Fruit fly (Drosophila melanogaster) whole organism, embryonic: ENCODE measurements around the gene CG9706.

ENCODE experiments used
- Atf3 ChIP-seq: fragments of 200-800 bp; sonication (Bioruptor generic); optimal IDR thresholded peaks from 3 replicates; lab custom pipeline; 2016; ENCODE audit warnings: missing biosample characterization, missing genetic modification characterization
- B-H1 ChIP-seq: fragments of 200-800 bp; sonication (Bioruptor generic); IDR thresholded peaks from 3 replicates; pipeline ENCODE4 v1.3.6; 2022; ENCODE audit warnings: missing biosample characterization, missing genetic modification characterization
- B-H2 ChIP-seq: fragments of 200-800 bp; sonication (Bioruptor generic); optimal IDR thresholded peaks from 2 replicates; lab custom pipeline; 2018; ENCODE audit warnings: missing biosample characterization, mild to moderate bottlenecking, missing genetic modification characterization
- CG10543 ChIP-seq: fragments of 200-800 bp; sonication (Bioruptor generic); optimal IDR thresholded peaks from 3 replicates; lab custom pipeline; 2017; ENCODE audit warnings: missing biosample characterization, mild to moderate bottlenecking, missing genetic modification characterization, moderate library complexity
- CG12391 ChIP-seq: fragments of 200-800 bp; sonication (Bioruptor generic); optimal IDR thresholded peaks from 3 replicates; lab custom pipeline; 2018; ENCODE audit warnings: missing biosample characterization, mild to moderate bottlenecking, missing genetic modification characterization, moderate library complexity
- CG14441 ChIP-seq: fragments of 200-800 bp; sonication (Bioruptor generic); IDR thresholded peaks from 2 replicates; pipeline ENCODE4 v1.3.6; 2022; ENCODE audit warnings: missing biosample characterization, missing genetic modification characterization
- CG1529 ChIP-seq: fragments of 200-800 bp; sonication (Bioruptor generic); optimal IDR thresholded peaks from 3 replicates; lab custom pipeline; 2018; ENCODE audit warnings: missing biosample characterization, missing genetic modification characterization
- CG15601 ChIP-seq: fragments of 200-800 bp; sonication (Bioruptor generic); optimal IDR thresholded peaks from 3 replicates; lab custom pipeline; 2019; ENCODE audit warnings: missing biosample characterization, mild to moderate bottlenecking, missing genetic modification characterization, moderate library complexity
- CG17829 ChIP-seq: fragments of 200-800 bp; optimal IDR thresholded peaks from 2 replicates; lab custom pipeline; 2019; ENCODE audit warnings: missing biosample characterization, mild to moderate bottlenecking, missing genetic modification characterization, moderate library complexity
- CG3065 ChIP-seq: fragments of 200-800 bp; sonication (Bioruptor generic); optimal IDR thresholded peaks from 2 replicates; lab custom pipeline; 2016; ENCODE audit warnings: missing biosample characterization, missing genetic modification characterization
- CG31365 ChIP-seq: fragments of 200-800 bp; sonication (Bioruptor generic); optimal IDR thresholded peaks from 2 replicates; lab custom pipeline; 2018; ENCODE audit warnings: missing biosample characterization, mild to moderate bottlenecking, missing genetic modification characterization
- CG3838 ChIP-seq: fragments of 200-800 bp; sonication (Bioruptor generic); optimal IDR thresholded peaks from 3 replicates; lab custom pipeline; 2016; ENCODE audit warnings: missing biosample characterization, missing genetic modification characterization
- CG4424 ChIP-seq: fragments of 200-800 bp; sonication (Bioruptor generic); optimal IDR thresholded peaks from 3 replicates; lab custom pipeline; 2016; ENCODE audit warnings: missing biosample characterization, missing genetic modification characterization
- CG5245 ChIP-seq: fragments of 200-800 bp; sonication (Bioruptor generic); optimal IDR thresholded peaks from 3 replicates; lab custom pipeline; 2016; ENCODE audit warnings: missing biosample characterization, missing genetic modification characterization
- CG7928 ChIP-seq: fragments of 200-800 bp; sonication (Bioruptor generic); optimal IDR thresholded peaks from 2 replicates; lab custom pipeline; 2017; ENCODE audit warnings: missing biosample characterization, mild to moderate bottlenecking, missing genetic modification characterization
- CG8281 ChIP-seq: fragments of 200-800 bp; sonication (Bioruptor generic); optimal IDR thresholded peaks from 2 replicates; lab custom pipeline; 2018; ENCODE audit warnings: missing biosample characterization, mild to moderate bottlenecking, missing genetic modification characterization, moderate library complexity
- CG9727 ChIP-seq: fragments of 200-800 bp; sonication (Bioruptor generic); optimal IDR thresholded peaks from 3 replicates; lab custom pipeline; 2017; ENCODE audit warnings: missing biosample characterization, mild to moderate bottlenecking, missing genetic modification characterization
- CG9817 ChIP-seq: fragments of 200-800 bp; sonication (Bioruptor generic); optimal IDR thresholded peaks from 2 replicates; lab custom pipeline; 2018; ENCODE audit warnings: missing biosample characterization, mild to moderate bottlenecking, missing genetic modification characterization, moderate library complexity
- CG9932 ChIP-seq: fragments of 200-800 bp; sonication (Bioruptor generic); IDR thresholded peaks from 2 replicates; pipeline ENCODE4 v1.3.6; 2022; ENCODE audit warnings: missing biosample characterization, missing genetic modification characterization
- CTCF ChIP-seq: fragments of 200-800 bp; sonication (Bioruptor generic); optimal IDR thresholded peaks from 2 replicates; lab custom pipeline; 2017; ENCODE audit warnings: missing biosample characterization, mild to moderate bottlenecking, missing genetic modification characterization, moderate library complexity
- Hr78 ChIP-seq, 2 experiments: fragments of 200-800 bp in 1 of 2; fragments of >200 bp in 1 of 2; sonication (Bioruptor generic) in 1 of 2; optimal IDR thresholded peaks; 2 replicates each; lab custom pipeline; 2017 to 2019; ENCODE audit warnings: missing biosample characterization in 2 of 2, missing genetic modification characterization in 2 of 2, mild to moderate bottlenecking in 1 of 2, moderate library complexity in 1 of 2
- MBD-R2 ChIP-seq: fragments of 200-800 bp; sonication (Bioruptor generic); IDR thresholded peaks from 2 replicates; pipeline ENCODE4 v1.3.6; 2022; ENCODE audit warnings: missing biosample characterization, missing genetic modification characterization
- Nf-YC ChIP-seq: fragments of 200-800 bp; optimal IDR thresholded peaks from 3 replicates; lab custom pipeline; 2019; ENCODE audit warnings: missing biosample characterization, mild to moderate bottlenecking, missing genetic modification characterization, moderate library complexity
- Six4 ChIP-seq: fragments of 200-800 bp; sonication (Bioruptor generic); optimal IDR thresholded peaks from 2 replicates; lab custom pipeline; 2016; ENCODE audit warnings: missing biosample characterization, missing genetic modification characterization
- Taf1 ChIP-seq: fragments of 200-800 bp; sonication (Bioruptor generic); IDR thresholded peaks from 2 replicates; pipeline ENCODE4 v1.3.6; 2022; ENCODE audit warnings: missing biosample characterization, missing genetic modification characterization
- Vsx1 ChIP-seq: fragments of 200-800 bp; sonication (Bioruptor generic); optimal IDR thresholded peaks from 2 replicates; lab custom pipeline; 2017; ENCODE audit warnings: missing biosample characterization, mild to moderate bottlenecking, missing genetic modification characterization, missing genetic modification reagents
- bab2 ChIP-seq: fragments of 200-800 bp; sonication (Bioruptor generic); optimal IDR thresholded peaks from 2 replicates; lab custom pipeline; 2016; ENCODE audit warnings: missing biosample characterization, missing genetic modification characterization
- bowl ChIP-seq: fragments of 200-800 bp; sonication (Bioruptor generic); IDR thresholded peaks from 2 replicates; pipeline ENCODE4 v1.3.6; 2022; ENCODE audit warnings: missing biosample characterization, missing genetic modification characterization
- cato ChIP-seq: fragments of 200-800 bp; sonication (Bioruptor generic); optimal IDR thresholded peaks from 2 replicates; lab custom pipeline; 2016; ENCODE audit warnings: missing biosample characterization, missing genetic modification characterization, borderline replicate concordance
- cg ChIP-seq: fragments of 200-800 bp; sonication (Bioruptor generic); optimal IDR thresholded peaks from 3 replicates; lab custom pipeline; 2019; ENCODE audit warnings: missing biosample characterization, mild to moderate bottlenecking, missing genetic modification characterization, moderate library complexity
- corto ChIP-seq: fragments of 200-800 bp; sonication (Bioruptor generic); optimal IDR thresholded peaks from 2 replicates; lab custom pipeline; 2016; ENCODE audit warnings: missing biosample characterization, mild to moderate bottlenecking, missing genetic modification characterization, moderate library complexity
- dm ChIP-seq: fragments of 200-800 bp; sonication (Bioruptor generic); optimal IDR thresholded peaks from 3 replicates; lab custom pipeline; 2016; ENCODE audit warnings: missing biosample characterization, missing genetic modification characterization
- dmrt11E ChIP-seq: fragments of 200-800 bp; sonication (Bioruptor generic); optimal IDR thresholded peaks from 3 replicates; lab custom pipeline; 2018; ENCODE audit warnings: missing biosample characterization, mild to moderate bottlenecking, missing genetic modification characterization, moderate library complexity
- dysf ChIP-seq: fragments of 200-800 bp; sonication (Bioruptor generic); IDR thresholded peaks from 3 replicates; pipeline ENCODE4 v1.3.6; 2022; ENCODE audit warnings: missing biosample characterization, missing genetic modification characterization
- eve ChIP-seq, 2 experiments: fragments of >200 bp; optimal IDR thresholded peaks; 2 replicates each; lab custom pipeline; 2017; ENCODE audit warnings: missing biosample characterization in 2 of 2, missing genetic modification characterization in 2 of 2
- exex ChIP-seq: fragments of 200-800 bp; sonication (Bioruptor generic); optimal IDR thresholded peaks from 4 replicates; lab custom pipeline; 2018; ENCODE audit warnings: missing biosample characterization, mild to moderate bottlenecking, missing genetic modification characterization, moderate library complexity
- gsb-n ChIP-seq: fragments of 200-800 bp; sonication (Bioruptor generic); optimal IDR thresholded peaks from 3 replicates; lab custom pipeline; 2018; ENCODE audit warnings: missing biosample characterization, mild to moderate bottlenecking, missing genetic modification characterization
- ind ChIP-seq: fragments of 200-800 bp; sonication (Bioruptor generic); optimal IDR thresholded peaks from 3 replicates; lab custom pipeline; 2016; ENCODE audit warnings: missing biosample characterization, missing genetic modification characterization
- lab ChIP-seq: fragments of 200-800 bp; sonication (Bioruptor generic); optimal IDR thresholded peaks from 3 replicates; lab custom pipeline; 2017; ENCODE audit warnings: missing biosample characterization, missing genetic modification characterization, mild to moderate bottlenecking, moderate library complexity, missing genetic modification reagents
- onecut ChIP-seq: fragments of 200-800 bp; sonication (Bioruptor generic); IDR thresholded peaks from 2 replicates; pipeline ENCODE4 v1.3.6; 2022; ENCODE audit warnings: missing biosample characterization, missing genetic modification characterization
- phol ChIP-seq: fragments of 200-800 bp; sonication (Bioruptor generic); optimal IDR thresholded peaks from 3 replicates; lab custom pipeline; 2018; ENCODE audit warnings: missing biosample characterization, mild to moderate bottlenecking, missing genetic modification characterization, moderate library complexity
- prd ChIP-seq, 3 experiments: fragments of >200 bp in 2 of 3; fragments of 200-800 bp in 1 of 3; sonication (Bioruptor generic) in 1 of 3; optimal IDR thresholded peaks in 2 of 3; IDR thresholded peaks in 1 of 3; 2 replicates in 2 of 3; 3 replicates in 1 of 3; pipeline versions ENCODE4 v1.3.6 to Lab custom; 2017 to 2022; ENCODE audit warnings: missing biosample characterization in 1 of 3, missing genetic modification characterization in 1 of 3
- sens-2 ChIP-seq: fragments of 200-800 bp; sonication (Bioruptor generic); IDR thresholded peaks from 2 replicates; pipeline ENCODE4 v1.3.6; 2022; ENCODE audit warnings: missing biosample characterization, missing genetic modification characterization
- sisA ChIP-seq: fragments of 200-800 bp; sonication (Bioruptor generic); IDR thresholded peaks from 2 replicates; pipeline ENCODE4 v1.3.6; 2022; ENCODE audit warnings: missing biosample characterization, missing genetic modification characterization
- sug ChIP-seq: fragments of 200-800 bp; optimal IDR thresholded peaks from 2 replicates; lab custom pipeline; 2019; ENCODE audit warnings: missing biosample characterization, mild to moderate bottlenecking, missing genetic modification characterization, moderate library complexity
- tgo ChIP-seq: fragments of 200-800 bp; sonication (Bioruptor generic); IDR thresholded peaks from 3 replicates; pipeline ENCODE4 v1.3.6; 2022; ENCODE audit warnings: missing biosample characterization, missing genetic modification characterization
- ttk ChIP-seq: fragments of 200-800 bp; sonication (Bioruptor generic); IDR thresholded peaks from 2 replicates; pipeline ENCODE4 v2.1.2; 2022; ENCODE audit warnings: missing biosample characterization, missing genetic modification characterization

The CG9706 gene

dm6 chr3L:16765647-16766628, 16.9 kb upstream of the CG9706 start, which contains the start of gene Nrt (continued):
- TF ChIP-seq Taf1, result peak; percentile 49; the same call in 1 of the 2 replicates
- TF ChIP-seq corto (GFP tag; lab: Kevin White, UChicago), result peak; percentile 4
- TF ChIP-seq exex (tag; lab: Kevin White, UChicago), result peak; percentile 9
- peak; percentile 67 for TF ChIP-seq CG17829 (tag; lab: Kevin White, UChicago)
- peak; percentile 33 for TF ChIP-seq CG1529 (GFP tag; lab: Kevin White, UChicago)
- TF ChIP-seq cg, result peak; percentile 78
- 0 out of 2 replicates have a peak, but pooled peaks have one; percentile 12 for TF ChIP-seq CG14441 (GFP tag; lab: Robert Waterston, UW)
- peak; percentile 26; the same call in 1 of the 2 replicates for TF ChIP-seq MBD-R2 (GFP tag; lab: Robert Waterston, UW)
- TF ChIP-seq sens-2 (GFP tag; lab: Robert Waterston, UW), result 0 out of 2 replicates have a peak, but pooled peaks have one; percentile 20
- peak; percentile 53 for TF ChIP-seq B-H2
- TF ChIP-seq dmrt11E (tag; lab: Kevin White, UChicago), result peak; percentile 74
- no peak for TF ChIP-seq dm
- peak in 1 of 2 experiments; percentile 21 for TF ChIP-seq Hr78 (GFP tag; optimal IDR thresholded peaks at IDR 0.05; lab: Kevin White, UChicago)
- peak; percentile 56 for TF ChIP-seq Vsx1 (GFP tag; lab: Kevin White, UChicago)
- TF ChIP-seq CG3065 (GFP tag; lab: Kevin White, UChicago), result no peak
- no peak for TF ChIP-seq CG3838
- TF ChIP-seq onecut (GFP tag; lab: Robert Waterston, UW), result peak; percentile 33; the same call in 1 of the 2 replicates
- peak; percentile 82 for TF ChIP-seq CG12391
- 0 out of 3 replicates have a peak, but pooled peaks have one; percentile 43 for TF ChIP-seq dysf (GFP tag; lab: Robert Waterston, UW)
- no peak for TF ChIP-seq prd (optimal IDR thresholded peaks at IDR 0.05; lab: Kevin White, UChicago)
- TF ChIP-seq prd (GFP tag; IDR thresholded peaks at IDR 0.05; lab: Robert Waterston, UW), result peak; percentile 66
- TF ChIP-seq Six4, result peak; percentile 21
- TF ChIP-seq phol, result peak; percentile 57
- TF ChIP-seq CG15601 (tag; lab: Kevin White, UChicago), result peak; percentile 67
- TF ChIP-seq CG10543, result peak; percentile 60
- TF ChIP-seq cato (GFP tag; lab: Kevin White, UChicago), result no peak
- TF ChIP-seq sisA (GFP tag; lab: Robert Waterston, UW), result peak; percentile 14; the same call in 1 of the 2 replicates
- TF ChIP-seq bab2 (GFP tag; lab: Kevin White, UChicago), result no peak
- no peak for TF ChIP-seq Atf3 (GFP tag; lab: Kevin White, UChicago)
- TF ChIP-seq B-H1 (GFP tag; lab: Robert Waterston, UW), result no peak
- TF ChIP-seq lab (GFP tag; lab: Kevin White, UChicago), result peak; percentile 80
- peak; percentile 17 for TF ChIP-seq CTCF
- TF ChIP-seq eve (GFP tag; optimal IDR thresholded peaks at IDR 0.05; lab: Kevin White, UChicago), result peak in 1 of 2 experiments; percentile 89
- TF ChIP-seq CG5245 (GFP tag; lab: Kevin White, UChicago), result no peak
- peak; percentile 44; the same call in 1 of the 3 replicates for TF ChIP-seq tgo (GFP tag; lab: Robert Waterston, UW)
- TF ChIP-seq gsb-n (tag; lab: Kevin White, UChicago), result peak; percentile 75
- no peak for TF ChIP-seq CG31365 (tag; lab: Kevin White, UChicago)
- peak; percentile 1 for TF ChIP-seq CG7928
- TF ChIP-seq Nf-YC, result peak; percentile 69
- peak; percentile 42 for TF ChIP-seq ind (GFP tag; lab: Kevin White, UChicago)
- peak; percentile 65; the same call in 1 of the 2 replicates for TF ChIP-seq ttk (GFP tag; lab: Robert Waterston, UW)
- peak; percentile 54 for TF ChIP-seq CG4424 (GFP tag; lab: Kevin White, UChicago)
- peak; percentile 66 for TF ChIP-seq CG9727 (GFP tag; lab: Kevin White, UChicago)
- TF ChIP-seq CG9817, result peak; percentile 47
- TF ChIP-seq CG8281 (tag; lab: Kevin White, UChicago), result no peak
- peak; percentile 68 for TF ChIP-seq sug (tag; lab: Kevin White, UChicago)
- peak; percentile 56; the same call in 1 of the 2 replicates for TF ChIP-seq CG9932 (GFP tag; lab: Robert Waterston, UW)
- TF ChIP-seq bowl, result 0 out of 2 replicates have a peak, but pooled peaks have one; percentile 10
